Worm (Caenorhabditis elegans) whole organism, late embryonic: ENCODE measurements around the gene cpr-9.

Experiments used
- C08G9.2 ChIP-seq: sonication (generic microtip); optimal IDR thresholded peaks from 2 replicates; lab custom pipeline; 2016; ENCODE audit warnings: mild to moderate bottlenecking, missing genetic modification characterization, moderate library complexity, missing compliant biosample characterization
- K09A11.1 ChIP-seq: sonication (generic microtip); optimal IDR thresholded peaks from 2 replicates; lab custom pipeline; 2017; ENCODE audit warnings: antibody characterized with exemption, mild to moderate bottlenecking, missing genetic modification characterization, missing compliant biosample characterization; ENCODE audit not compliant: insufficient read depth
- Y22D7AL.16 ChIP-seq: sonication (generic microtip); optimal IDR thresholded peaks from 2 replicates; lab custom pipeline; 2016; ENCODE audit warnings: missing genetic modification characterization, missing compliant biosample characterization
- ceh-14 ChIP-seq: sonication (generic microtip); optimal IDR thresholded peaks from 2 replicates; lab custom pipeline; 2016; ENCODE audit warnings: missing genotype, missing genetic modification characterization, missing compliant biosample characterization
- ceh-18 ChIP-seq: sonication (generic microtip); optimal IDR thresholded peaks from 2 replicates; lab custom pipeline; 2016; ENCODE audit warnings: missing genetic modification characterization, missing compliant biosample characterization
- ceh-2 ChIP-seq: sonication (generic microtip); optimal IDR thresholded peaks from 2 replicates; lab custom pipeline; 2016; ENCODE audit warnings: missing genotype, missing genetic modification characterization, missing compliant biosample characterization
- ceh-22 ChIP-seq: sonication (generic microtip); optimal IDR thresholded peaks from 2 replicates; lab custom pipeline; 2017; ENCODE audit warnings: missing biosample characterization, missing genetic modification characterization
- ceh-30 ChIP-seq: fragments of 150-350 bp; optimal IDR thresholded peaks from 2 replicates; lab custom pipeline; 2014; ENCODE audit warnings: missing biosample characterization, missing genetic modification characterization
- ceh-34 ChIP-seq: sonication (generic microtip); optimal IDR thresholded peaks from 2 replicates; lab custom pipeline; 2016; ENCODE audit warnings: mild to moderate bottlenecking, missing genetic modification characterization, missing compliant biosample characterization
- ceh-48 ChIP-seq: sonication (generic microtip); optimal IDR thresholded peaks from 2 replicates; lab custom pipeline; 2016; ENCODE audit warnings: missing genetic modification characterization, inconsistent platforms, missing compliant biosample characterization
- che-1 ChIP-seq: sonication (generic microtip); optimal IDR thresholded peaks from 2 replicates; lab custom pipeline; 2016; ENCODE audit warnings: mild to moderate bottlenecking, missing genetic modification characterization, missing compliant biosample characterization
- dve-1 ChIP-seq: sonication (generic microtip); optimal IDR thresholded peaks from 2 replicates; lab custom pipeline; 2017; ENCODE audit warnings: antibody characterized with exemption, mild to moderate bottlenecking, missing genetic modification characterization, missing compliant biosample characterization
- elt-2 ChIP-seq: sonication (generic microtip); optimal IDR thresholded peaks from 2 replicates; lab custom pipeline; 2016; ENCODE audit warnings: missing genetic modification reagents, missing genetic modification characterization, missing compliant biosample characterization
- elt-4 ChIP-seq: sonication (generic microtip); optimal IDR thresholded peaks from 2 replicates; lab custom pipeline; 2016; ENCODE audit warnings: missing genetic modification characterization, missing compliant biosample characterization
- fkh-6 ChIP-seq: sonication (generic microtip); optimal IDR thresholded peaks from 2 replicates; lab custom pipeline; 2016; ENCODE audit warnings: missing genetic modification characterization, missing compliant biosample characterization
- gmeb-2 ChIP-seq: sonication (generic microtip); optimal IDR thresholded peaks from 2 replicates; lab custom pipeline; 2016; ENCODE audit warnings: missing genetic modification characterization, inconsistent platforms, missing compliant biosample characterization
- hlh-15 ChIP-seq: sonication (generic microtip); optimal IDR thresholded peaks from 2 replicates; lab custom pipeline; 2016; ENCODE audit warnings: missing genetic modification characterization, missing compliant biosample characterization
- hlh-30 ChIP-seq: sonication (generic microtip); optimal IDR thresholded peaks from 2 replicates; lab custom pipeline; 2017; ENCODE audit warnings: antibody characterized with exemption, missing genetic modification characterization, missing compliant biosample characterization; ENCODE audit not compliant: insufficient read depth
- hlh-6 ChIP-seq: sonication (generic microtip); optimal IDR thresholded peaks from 2 replicates; lab custom pipeline; 2016; ENCODE audit warnings: missing genotype, missing genetic modification characterization, missing compliant biosample characterization
- lin-11 ChIP-seq: fragments of 200-800 bp; sonication (Bioruptor generic); optimal IDR thresholded peaks from 2 replicates; lab custom pipeline; 2018; ENCODE audit warnings: mild to moderate bottlenecking, missing genetic modification characterization, missing compliant biosample characterization
- mec-3 ChIP-seq: sonication (generic microtip); optimal IDR thresholded peaks from 2 replicates; lab custom pipeline; 2016; ENCODE audit warnings: borderline replicate concordance, missing genetic modification characterization, missing compliant biosample characterization
- nhr-11 ChIP-seq: fragments of 150-350 bp; optimal IDR thresholded peaks from 2 replicates; lab custom pipeline; 2014; ENCODE audit warnings: missing biosample characterization, missing genetic modification characterization
- nhr-232 ChIP-seq: sonication (generic microtip); optimal IDR thresholded peaks from 2 replicates; lab custom pipeline; 2016; ENCODE audit warnings: missing genetic modification characterization, missing compliant biosample characterization
- npax-4 ChIP-seq: sonication (generic microtip); optimal IDR thresholded peaks from 2 replicates; lab custom pipeline; 2016; ENCODE audit warnings: missing genetic modification characterization, missing compliant biosample characterization
- odd-2 ChIP-seq: sonication (generic microtip); optimal IDR thresholded peaks from 2 replicates; lab custom pipeline; 2017; ENCODE audit warnings: antibody characterized with exemption, mild to moderate bottlenecking, missing genetic modification characterization, missing compliant biosample characterization
- pax-1 ChIP-seq: fragments of 150-350 bp; optimal IDR thresholded peaks from 2 replicates; lab custom pipeline; 2014; ENCODE audit warnings: missing biosample characterization, missing genetic modification characterization
- pros-1 ChIP-seq: fragments of 150-350 bp; optimal IDR thresholded peaks from 2 replicates; lab custom pipeline; 2014; ENCODE audit warnings: missing biosample characterization, missing genetic modification reagents, missing genetic modification characterization
- rnt-1 ChIP-seq: sonication (generic microtip); optimal IDR thresholded peaks from 2 replicates; lab custom pipeline; 2016; ENCODE audit warnings: missing genetic modification characterization, missing compliant biosample characterization
- sdc-2 ChIP-seq: sonication (generic microtip); optimal IDR thresholded peaks from 2 replicates; lab custom pipeline; 2016; ENCODE audit warnings: missing genotype, missing genetic modification characterization, missing compliant biosample characterization
- sox-2 ChIP-seq: fragments of 200-800 bp; sonication (Bioruptor generic); IDR thresholded peaks from 2 replicates; pipeline ENCODE4 v1.3.6; 2022; ENCODE audit warnings: missing genetic modification reagents, missing genetic modification characterization, missing compliant biosample characterization
- syd-9 ChIP-seq: sonication (generic microtip); optimal IDR thresholded peaks from 2 replicates; lab custom pipeline; 2016; ENCODE audit warnings: mild to moderate bottlenecking, missing genetic modification characterization, moderate library complexity, missing compliant biosample characterization
- unc-42 ChIP-seq: sonication (generic microtip); optimal IDR thresholded peaks from 2 replicates; lab custom pipeline; 2016; ENCODE audit warnings: missing genotype, missing genetic modification characterization, missing compliant biosample characterization
- unc-55 ChIP-seq: sonication (generic microtip); optimal IDR thresholded peaks from 2 replicates; lab custom pipeline; 2017; ENCODE audit warnings: missing biosample characterization, missing genetic modification reagents, missing genetic modification characterization
- zip-5 ChIP-seq: sonication (generic microtip); optimal IDR thresholded peaks from 2 replicates; lab custom pipeline; 2016; ENCODE audit warnings: missing genetic modification characterization, missing compliant biosample characterization
- ztf-16 ChIP-seq: sonication (generic microtip); optimal IDR thresholded peaks from 2 replicates; lab custom pipeline; 2017; ENCODE audit warnings: missing genetic modification characterization, missing compliant biosample characterization

Gene cpr-9

ce11 chrV:12001747-12002456 lies 951 bp upstream of the cpr-9 start, which contains the start of gene gcy-33 (continued):
- TF ChIP-seq ztf-16, result peak; percentile 95
- peak; percentile 88 for TF ChIP-seq ceh-48 (tag; lab: Kevin White, UChicago)
- no peak for TF ChIP-seq pax-1 (tag; lab: Kevin White, UChicago)
- peak; percentile 70 for TF ChIP-seq K09A11.1
- TF ChIP-seq fkh-6 (tag; lab: Kevin White, UChicago), result peak; percentile 93
- peak; percentile 85 for TF ChIP-seq C08G9.2
- TF ChIP-seq hlh-6 (tag; lab: Kevin White, UChicago), result peak; percentile 97
- TF ChIP-seq nhr-232, result peak; percentile 94
- no peak for TF ChIP-seq nhr-11 (tag; lab: Kevin White, UChicago)
- TF ChIP-seq ceh-2 (tag; lab: Kevin White, UChicago), result peak; percentile 94
- peak; percentile 86 for TF ChIP-seq lin-11
- TF ChIP-seq elt-2 (tag; lab: Kevin White, UChicago), result peak; percentile 97
- peak; percentile 95 for TF ChIP-seq hlh-15 (tag; lab: Kevin White, UChicago)
- no peak for TF ChIP-seq ceh-22 (tag; lab: Kevin White, UChicago)
- peak; percentile 85 for TF ChIP-seq rnt-1 (tag; lab: Kevin White, UChicago)
- peak; percentile 88 for TF ChIP-seq dve-1 (tag; lab: Kevin White, UChicago)
- TF ChIP-seq hlh-30 (tag; lab: Kevin White, UChicago), result peak; percentile 86
- peak; percentile 92 for TF ChIP-seq sox-2
- peak; percentile 96 for TF ChIP-seq ceh-14
- peak; percentile 94 for TF ChIP-seq syd-9 (tag; lab: Kevin White, UChicago)
- TF ChIP-seq elt-4, result peak; percentile 90
- peak; percentile 90 for TF ChIP-seq sdc-2 (tag; lab: Kevin White, UChicago)
- TF ChIP-seq ceh-30 (tag; lab: Kevin White, UChicago), result peak; percentile 27
- peak; percentile 95 for TF ChIP-seq ceh-34 (tag; lab: Kevin White, UChicago)
- peak; percentile 52 for TF ChIP-seq odd-2 (tag; lab: Kevin White, UChicago)
- TF ChIP-seq ceh-18 (tag; lab: Kevin White, UChicago), result peak; percentile 93
- no peak for TF ChIP-seq unc-55 (GFP tag; lab: Kevin White, UChicago)

DNA sequence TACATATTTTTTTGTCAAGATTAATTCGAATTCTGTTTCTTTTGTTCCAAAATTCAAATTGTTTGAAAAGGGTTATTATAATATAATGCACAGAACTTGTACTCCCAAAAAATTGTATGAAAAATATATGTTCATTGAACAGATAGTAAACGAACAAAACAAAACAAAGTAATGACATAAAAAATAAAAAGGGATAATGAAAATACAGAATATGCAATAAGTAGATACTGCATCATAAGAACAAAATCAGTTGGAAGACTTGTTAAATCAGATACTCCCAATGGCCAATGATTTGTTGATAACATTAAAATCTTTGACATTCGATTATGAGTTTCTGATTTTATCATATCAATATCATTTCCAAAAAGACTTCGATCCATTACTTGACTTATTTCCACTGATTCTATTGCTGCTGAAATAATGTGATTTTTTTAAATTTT lies 1.7 kb downstream of the cpr-9 start:
- TF ChIP-seq npax-4 (no peak), elt-2 (tag; lab: Kevin White, UChicago) (no peak), ceh-34 (tag; lab: Kevin White, UChicago) (no peak), Y22D7AL.16 (tag; lab: Kevin White, UChicago) (no peak), syd-9 (tag; lab: Kevin White, UChicago) (no peak), sdc-2 (tag; lab: Kevin White, UChicago) (no peak), fkh-6 (tag; lab: Kevin White, UChicago) (no peak), hlh-6 (tag; lab: Kevin White, UChicago) (no peak)

- TF ChIP-seq che-1 (tag; lab: Kevin White, UChicago), result no peak
- no peak for TF ChIP-seq unc-42 (tag; lab: Kevin White, UChicago)
- TF ChIP-seq hlh-30 (tag; lab: Kevin White, UChicago), result no peak
- no peak for TF ChIP-seq pros-1 (tag; lab: Kevin White, UChicago)
- no peak for TF ChIP-seq pax-1 (tag; lab: Kevin White, UChicago)
- no peak for TF ChIP-seq hlh-15 (tag; lab: Kevin White, UChicago)
- TF ChIP-seq mec-3 (tag; lab: Kevin White, UChicago), result no peak
- TF ChIP-seq zip-5 (tag; lab: Kevin White, UChicago), result no peak
- TF ChIP-seq ceh-22 (tag; lab: Kevin White, UChicago), result no peak
- TF ChIP-seq hlh-6 (tag; lab: Kevin White, UChicago), result no peak
- TF ChIP-seq elt-2 (tag; lab: Kevin White, UChicago), result no peak
- no peak for TF ChIP-seq gmeb-2 (tag; lab: Kevin White, UChicago)
These were observed 3.6 kb downstream of the cpr-9 start, which contains the start of gene F57F5.3 for ce11 chrV:12006495-12006894. F57F5.3 (minus strand) TSS chrV:12006595.
